Worm (Caenorhabditis elegans): Measurements from ENCODE around the gene rps-18.

rps-18 gene

ce11 chrIV:14806903-14807302 lies 18.6 kb upstream of the rps-18 start, which contains the start of gene oig-5:
Gene oig-5 (plus strand): TSS chrIV:14807203.
- TF ChIP-seq ceh-36 (tag; optimal IDR thresholded peaks at IDR 0.05) (no peak), F13C5.2 (tag; optimal IDR thresholded peaks at IDR 0.05) (no peak), aly-1 (tag; optimal IDR thresholded peaks at IDR 0.05) (no peak), hmg-4 (GFP tag; optimal IDR thresholded peaks at IDR 0.05) (no peak), pes-1 (GFP tag; IDR thresholded peaks at IDR 0.05) (no peak), tbx-37 (GFP tag; conservative IDR thresholded peaks at IDR 0.05) (no peak), ceh-13 (GFP tag; optimal IDR thresholded peaks at IDR 0.05) (no peak), scrt-1 (GFP tag; IDR thresholded peaks at IDR 0.05) (no peak), sea-1 (GFP tag; conservative IDR thresholded peaks at IDR 0.05) (no peak), ets-7 (tag; optimal IDR thresholded peaks at IDR 0.05) (no peak), tra-4 (tag; optimal IDR thresholded peaks at IDR 0.05) (no peak), flt-1 (GFP tag; IDR thresholded peaks at IDR 0.05) (no peak), tbx-11 (GFP tag; IDR thresholded peaks at IDR 0.05) (no peak)

- TF ChIP-seq sea-1 (GFP tag; conservative IDR thresholded peaks at IDR 0.05), result no peak
- no peak for TF ChIP-seq tbx-11 (GFP tag; IDR thresholded peaks at IDR 0.05)
- TF ChIP-seq hmbx-1 (tag; optimal IDR thresholded peaks at IDR 0.05), result no peak
- no peak for TF ChIP-seq aly-1 (tag; optimal IDR thresholded peaks at IDR 0.05)
These were observed 9.2 kb upstream of the rps-18 start, which contains the start of gene Y57G11C.46 for ce11 chrIV:14816288-14816687. Gene Y57G11C.46 (minus strand): TSS chrIV:14816388.

ce11 chrIV:14822267-14822666 lies 3.2 kb upstream of the rps-18 start:
- TF ChIP-seq ama-1 (optimal IDR thresholded peaks at IDR 0.05) (peak; percentile 38), sea-1 (GFP tag; conservative IDR thresholded peaks at IDR 0.05) (no peak), tbx-37 (GFP tag; conservative IDR thresholded peaks at IDR 0.05) (no peak), flt-1 (GFP tag; IDR thresholded peaks at IDR 0.05) (no peak), hmg-4 (GFP tag; optimal IDR thresholded peaks at IDR 0.05) (no peak), ceh-36 (tag; optimal IDR thresholded peaks at IDR 0.05) (no peak), hnd-1 (tag; optimal IDR thresholded peaks at IDR 0.05) (no peak)

DNA sequence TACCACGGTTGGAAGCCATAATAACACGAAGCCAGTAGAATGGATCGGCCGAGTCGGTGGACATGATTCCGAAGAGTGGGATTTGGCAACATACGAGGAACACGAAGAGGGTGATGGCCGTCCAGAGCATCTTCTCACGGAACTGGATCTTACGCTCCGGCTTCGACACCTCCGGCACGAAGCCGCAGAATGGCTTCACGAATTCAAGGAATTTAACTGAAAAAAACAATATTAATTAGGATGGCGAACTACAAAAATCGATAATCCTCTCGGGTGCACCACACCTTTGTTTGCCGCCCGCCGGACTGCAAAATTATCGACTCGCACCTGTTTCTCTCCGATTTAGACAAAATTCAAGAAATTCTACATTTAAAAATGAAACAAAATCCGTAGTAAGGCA lies 1.3 kb upstream of the rps-18 start:
- TF ChIP-seq B0310.2 (tag; optimal IDR thresholded peaks at IDR 0.05) (no peak), scrt-1 (GFP tag; IDR thresholded peaks at IDR 0.05) (no peak), ceh-36 (tag; optimal IDR thresholded peaks at IDR 0.05) (no peak), F13C5.2 (tag; optimal IDR thresholded peaks at IDR 0.05) (no peak), flt-1 (GFP tag; IDR thresholded peaks at IDR 0.05) (no peak), hnd-1 (tag; optimal IDR thresholded peaks at IDR 0.05) (no peak), ets-7 (tag; optimal IDR thresholded peaks at IDR 0.05) (no peak), tra-4 (tag; optimal IDR thresholded peaks at IDR 0.05) (no peak), aly-1 (tag; optimal IDR thresholded peaks at IDR 0.05) (no peak), pes-1 (GFP tag; IDR thresholded peaks at IDR 0.05) (no peak), sea-1 (GFP tag; conservative IDR thresholded peaks at IDR 0.05) (no peak), tbx-37 (GFP tag; conservative IDR thresholded peaks at IDR 0.05) (no peak), tbx-11 (GFP tag; IDR thresholded peaks at IDR 0.05) (no peak), hmg-4 (GFP tag; optimal IDR thresholded peaks at IDR 0.05) (no peak)

- peak; percentile 57 for TF ChIP-seq F13C5.2 (tag; optimal IDR thresholded peaks at IDR 0.05)
- peak; percentile 59 for TF ChIP-seq hmg-4 (GFP tag; optimal IDR thresholded peaks at IDR 0.05)
- no peak for TF ChIP-seq flt-1 (GFP tag; IDR thresholded peaks at IDR 0.05)
These were observed 564 bp upstream of the rps-18 start, which contains the start of gene sec-61.A for ce11 chrIV:14824878-14825352. Gene sec-61.A (minus strand): TSS chrIV:14825264.

- TF ChIP-seq hmg-4 (GFP tag; optimal IDR thresholded peaks at IDR 0.05), result no peak
- TF ChIP-seq tbx-11 (GFP tag; IDR thresholded peaks at IDR 0.05), result no peak
- no peak for TF ChIP-seq ets-7 (tag; optimal IDR thresholded peaks at IDR 0.05)
- TF ChIP-seq flt-1 (GFP tag; IDR thresholded peaks at IDR 0.05), result no peak
- no peak for TF ChIP-seq hmbx-1 (tag; optimal IDR thresholded peaks at IDR 0.05)
- TF ChIP-seq tbx-37 (GFP tag; conservative IDR thresholded peaks at IDR 0.05), result no peak
- no peak for TF ChIP-seq sea-1 (GFP tag; conservative IDR thresholded peaks at IDR 0.05)
These were observed 775 bp downstream of the rps-18 start for ce11 chrIV:14826151-14826757.

- TF ChIP-seq B0310.2 (tag; optimal IDR thresholded peaks at IDR 0.05), result no peak
These were observed 2.7 kb downstream of the rps-18 start for ce11 chrIV:14828218-14828617.

ce11 chrIV:14829026-14829425 lies 3.5 kb downstream of the rps-18 start, which contains the start of gene hhat-2:
Gene hhat-2 (minus strand): TSS chrIV:14829126.
- no peak for TF ChIP-seq aly-1 (tag; optimal IDR thresholded peaks at IDR 0.05)
- TF ChIP-seq pes-1 (GFP tag; IDR thresholded peaks at IDR 0.05), result no peak
- TF ChIP-seq ceh-36 (tag; optimal IDR thresholded peaks at IDR 0.05), result no peak
- no peak for TF ChIP-seq hmg-4 (GFP tag; optimal IDR thresholded peaks at IDR 0.05)
- TF ChIP-seq hnd-1 (tag; optimal IDR thresholded peaks at IDR 0.05), result no peak
- TF ChIP-seq B0310.2 (tag; optimal IDR thresholded peaks at IDR 0.05), result no peak
- no peak for TF ChIP-seq sea-1 (GFP tag; conservative IDR thresholded peaks at IDR 0.05)
- TF ChIP-seq ets-7 (tag; optimal IDR thresholded peaks at IDR 0.05), result no peak
- TF ChIP-seq tra-4 (tag; optimal IDR thresholded peaks at IDR 0.05), result no peak
- TF ChIP-seq tbx-37 (GFP tag; conservative IDR thresholded peaks at IDR 0.05), result no peak

- TF ChIP-seq scrt-1 (GFP tag; IDR thresholded peaks at IDR 0.05), result no peak
- no peak for TF ChIP-seq ama-1 (optimal IDR thresholded peaks at IDR 0.05)
- no peak for TF ChIP-seq aly-1 (tag; optimal IDR thresholded peaks at IDR 0.05)
- TF ChIP-seq ceh-13 (GFP tag; optimal IDR thresholded peaks at IDR 0.05), result no peak
- TF ChIP-seq hnd-1 (tag; optimal IDR thresholded peaks at IDR 0.05), result no peak
- TF ChIP-seq B0310.2 (tag; optimal IDR thresholded peaks at IDR 0.05), result no peak
- TF ChIP-seq hmbx-1 (tag; optimal IDR thresholded peaks at IDR 0.05), result no peak
- no peak for TF ChIP-seq ceh-36 (tag; optimal IDR thresholded peaks at IDR 0.05)
- TF ChIP-seq ets-7 (tag; optimal IDR thresholded peaks at IDR 0.05), result no peak
- TF ChIP-seq hmg-4 (GFP tag; optimal IDR thresholded peaks at IDR 0.05), result no peak
- TF ChIP-seq flt-1 (GFP tag; IDR thresholded peaks at IDR 0.05), result no peak
- TF ChIP-seq tbx-37 (GFP tag; conservative IDR thresholded peaks at IDR 0.05), result no peak
- TF ChIP-seq pes-1 (GFP tag; IDR thresholded peaks at IDR 0.05), result no peak
- TF ChIP-seq tra-4 (tag; optimal IDR thresholded peaks at IDR 0.05), result no peak
- no peak for TF ChIP-seq F13C5.2 (tag; optimal IDR thresholded peaks at IDR 0.05)
- no peak for TF ChIP-seq sea-1 (GFP tag; conservative IDR thresholded peaks at IDR 0.05)
- TF ChIP-seq tbx-11 (GFP tag; IDR thresholded peaks at IDR 0.05), result no peak
These were observed 8.1 kb downstream of the rps-18 start for ce11 chrIV:14833537-14833936.

Measured in whole organism, early embryonic.